Worm (Caenorhabditis elegans) whole organism, L4 larva: ENCODE data around the gene srh-120.

Experiments
- D1046.2 ChIP-seq: fragments of 200-800 bp; sonication (Bioruptor generic); IDR thresholded peaks from 2 replicates; pipeline ENCODE4 v1.3.6; 2022; ENCODE audit warnings: missing genetic modification characterization, missing compliant biosample characterization
- F10B5.3 ChIP-seq: sonication (generic microtip); optimal IDR thresholded peaks from 2 replicates; lab custom pipeline; 2016; ENCODE audit warnings: mild to moderate bottlenecking, missing genetic modification characterization, missing compliant biosample characterization
- F37D6.2 ChIP-seq: sonication (generic microtip); optimal IDR thresholded peaks from 2 replicates; lab custom pipeline; 2016; ENCODE audit warnings: mild to moderate bottlenecking, missing genetic modification characterization, missing compliant biosample characterization
- F44E2.7 ChIP-seq: fragments of 200-800 bp; sonication (Bioruptor generic); IDR thresholded peaks from 2 replicates; pipeline ENCODE4 v2.1.2; 2022; ENCODE audit warnings: missing genetic modification characterization, missing compliant biosample characterization
- T26A8.4 ChIP-seq: fragments of 200-800 bp; sonication (Bioruptor generic); IDR thresholded peaks from 2 replicates; pipeline ENCODE4 v1.3.6; 2022; ENCODE audit warnings: missing genetic modification characterization, missing compliant biosample characterization
- Y5F2A.4 ChIP-seq: fragments of 200-800 bp; sonication (Bioruptor generic); optimal IDR thresholded peaks from 2 replicates; lab custom pipeline; 2018; ENCODE audit warnings: mild to moderate bottlenecking, missing genetic modification characterization, missing compliant biosample characterization
- Y75B8A.6 ChIP-seq: fragments of 200-800 bp; sonication (Bioruptor generic); IDR thresholded peaks from 2 replicates; pipeline ENCODE4 v1.3.6; 2022; ENCODE audit warnings: missing genetic modification reagents, missing genetic modification characterization, missing compliant biosample characterization
- ZK337.2 ChIP-seq: fragments of 200-800 bp; sonication (Bioruptor generic); IDR thresholded peaks from 2 replicates; pipeline ENCODE4 v1.3.6; 2022; ENCODE audit warnings: missing genetic modification reagents, missing genetic modification characterization, missing compliant biosample characterization
- ZK546.5 ChIP-seq, 2 experiments: sonication (generic microtip); optimal IDR thresholded peaks; 2 replicates each; lab custom pipeline; 2017; ENCODE audit warnings: missing biosample characterization in 2 of 2, missing genetic modification characterization in 2 of 2
- aha-1 ChIP-seq: fragments of 150-350 bp; peaks from one replicate; lab custom pipeline; 2014; ENCODE audit warnings: missing biosample characterization, missing genetic modification characterization
- ceh-32 ChIP-seq: sonication (generic microtip); optimal IDR thresholded peaks from 2 replicates; lab custom pipeline; 2016; ENCODE audit warnings: mild to moderate bottlenecking, missing genetic modification characterization, missing compliant biosample characterization; ENCODE audit not compliant: poor library complexity
- daf-16 ChIP-seq, 3 experiments: sonication (generic microtip); optimal IDR thresholded peaks; 2 replicates each; lab custom pipeline; 2016 to 2017; ENCODE audit warnings: missing genetic modification characterization in 3 of 3, missing genetic modification reagents in 3 of 3, mild to moderate bottlenecking in 2 of 3, missing compliant biosample characterization in 2 of 3, missing biosample characterization in 1 of 3, moderate library complexity in 1 of 3
- dmd-6 ChIP-seq: fragments of 200-800 bp; sonication (Bioruptor generic); IDR thresholded peaks from 2 replicates; pipeline ENCODE4 v1.3.6; 2022; ENCODE audit warnings: missing genetic modification reagents, missing genetic modification characterization, missing compliant biosample characterization
- dpl-1 ChIP-seq: fragments of 150-350 bp; optimal IDR thresholded peaks from 2 replicates; lab custom pipeline; 2014; ENCODE audit warnings: missing biosample characterization, missing genetic modification reagents, missing genetic modification characterization
- duxl-1 ChIP-seq: sonication (generic microtip); optimal IDR thresholded peaks from 2 replicates; lab custom pipeline; 2016; ENCODE audit warnings: mild to moderate bottlenecking, missing genetic modification characterization, moderate library complexity, missing compliant biosample characterization; ENCODE audit not compliant: poor library complexity
- dve-1 ChIP-seq: sonication (generic microtip); optimal IDR thresholded peaks from 2 replicates; lab custom pipeline; 2017; ENCODE audit warnings: antibody characterized with exemption, mild to moderate bottlenecking, missing genetic modification characterization, missing compliant biosample characterization; ENCODE audit not compliant: insufficient read depth
- fkh-10 ChIP-seq: fragments of 150-350 bp; optimal IDR thresholded peaks from 2 replicates; lab custom pipeline; 2014; ENCODE audit warnings: missing biosample characterization, missing genetic modification reagents, missing genetic modification characterization
- hif-1 ChIP-seq, 2 experiments: sonication (generic microtip); optimal IDR thresholded peaks; 2 replicates each; lab custom pipeline; 2016 to 2017; ENCODE audit warnings: missing compliant biosample characterization in 2 of 2, missing genetic modification characterization in 2 of 2, missing genetic modification reagents in 2 of 2, missing genotype in 2 of 2, mild to moderate bottlenecking in 1 of 2
- jun-1 ChIP-seq: fragments of 150-350 bp; optimal IDR thresholded peaks from 2 replicates; lab custom pipeline; 2014; ENCODE audit warnings: missing biosample characterization, missing genetic modification reagents, missing genetic modification characterization
- lim-7 ChIP-seq: fragments of 200-800 bp; sonication (Bioruptor generic); IDR thresholded peaks from 2 replicates; pipeline ENCODE4 v1.3.6; 2022; ENCODE audit warnings: missing genetic modification characterization, missing compliant biosample characterization
- lin-1 ChIP-seq: fragments of 200-800 bp; sonication (Bioruptor generic); IDR thresholded peaks from 2 replicates; pipeline ENCODE4 v1.3.6; 2022; ENCODE audit warnings: missing genetic modification reagents, missing genetic modification characterization, missing compliant biosample characterization
- lin-13 ChIP-seq: fragments of 150-350 bp; optimal IDR thresholded peaks from 2 replicates; lab custom pipeline; 2014; ENCODE audit warnings: missing biosample characterization, missing genetic modification reagents, missing genetic modification characterization
- lin-15B ChIP-seq: fragments of 150-350 bp; sonication (generic microtip); optimal IDR thresholded peaks from 3 replicates; lab custom pipeline; 2014; ENCODE audit warnings: missing biosample characterization, missing genetic modification characterization
- lin-38 ChIP-seq: fragments of 200-800 bp; sonication (Bioruptor generic); IDR thresholded peaks from 2 replicates; pipeline ENCODE4 v1.3.6; 2022; ENCODE audit warnings: missing genetic modification reagents, missing genetic modification characterization, missing compliant biosample characterization
- lsy-2 ChIP-seq, 2 experiments: fragments of 150-350 bp in 1 of 2; sonication (generic microtip) in 1 of 2; optimal IDR thresholded peaks; 2 replicates each; lab custom pipeline; 2014 to 2017; ENCODE audit warnings: missing biosample characterization in 2 of 2, missing genetic modification characterization in 2 of 2
- mep-1 ChIP-seq: fragments of 150-350 bp; sonication (generic microtip); optimal IDR thresholded peaks from 3 replicates; lab custom pipeline; 2014; ENCODE audit warnings: missing biosample characterization, missing genetic modification characterization
- mxl-2 ChIP-seq: fragments of 200-800 bp; sonication (Bioruptor generic); conservative IDR thresholded peaks from 2 replicates; pipeline ENCODE4 v1.3.6; 2022; ENCODE audit warnings: missing genetic modification reagents, missing genetic modification characterization, missing compliant biosample characterization
- nhr-10 ChIP-seq: fragments of 150-350 bp; optimal IDR thresholded peaks from 2 replicates; lab custom pipeline; 2014; ENCODE audit warnings: missing biosample characterization, missing genetic modification characterization
- nhr-102 ChIP-seq: sonication (generic microtip); optimal IDR thresholded peaks from 2 replicates; lab custom pipeline; 2016; ENCODE audit warnings: mild to moderate bottlenecking, missing genetic modification characterization, moderate library complexity, missing compliant biosample characterization
- nhr-28 ChIP-seq: fragments of 150-350 bp; optimal IDR thresholded peaks from 2 replicates; lab custom pipeline; 2014; ENCODE audit warnings: missing biosample characterization, missing genetic modification characterization
- nhr-48 ChIP-seq: sonication (generic microtip); optimal IDR thresholded peaks from 2 replicates; lab custom pipeline; 2016; ENCODE audit warnings: mild to moderate bottlenecking, missing genetic modification characterization, missing compliant biosample characterization
- nhr-76 ChIP-seq: fragments of 150-350 bp; optimal IDR thresholded peaks from 2 replicates; lab custom pipeline; 2014; ENCODE audit warnings: missing biosample characterization, missing genetic modification characterization
- nhr-77 ChIP-seq: fragments of 150-350 bp; optimal IDR thresholded peaks from 2 replicates; lab custom pipeline; 2014; ENCODE audit warnings: missing biosample characterization, missing genetic modification characterization
- pha-4 ChIP-seq, 2 experiments: fragments of 150-350 bp in 1 of 2; fragments of 200-800 bp in 1 of 2; sonication (Bioruptor generic) in 1 of 2; IDR thresholded peaks in 1 of 2; optimal IDR thresholded peaks in 1 of 2; 2 replicates each; pipeline versions ENCODE4 v1.3.6 to Lab custom; 2014 to 2022; ENCODE audit warnings: missing genetic modification characterization in 2 of 2, missing genetic modification reagents in 2 of 2, missing biosample characterization in 1 of 2, missing compliant biosample characterization in 1 of 2
- php-3 ChIP-seq: fragments of 200-800 bp; sonication (Bioruptor generic); IDR thresholded peaks from 2 replicates; pipeline ENCODE4 v1.3.6; 2022; ENCODE audit warnings: missing genetic modification reagents, missing genetic modification characterization, missing compliant biosample characterization
- pqm-1 ChIP-seq: sonication (generic microtip); optimal IDR thresholded peaks from 2 replicates; lab custom pipeline; 2017; ENCODE audit warnings: missing biosample characterization, missing genetic modification characterization
- sdz-12 ChIP-seq: fragments of 200-800 bp; sonication (Bioruptor generic); optimal IDR thresholded peaks from 2 replicates; lab custom pipeline; 2018; ENCODE audit warnings: mild to moderate bottlenecking, missing genetic modification characterization, missing compliant biosample characterization
- spr-3 ChIP-seq: fragments of 200-800 bp; sonication (Bioruptor generic); optimal IDR thresholded peaks from 2 replicates; lab custom pipeline; 2018; ENCODE audit warnings: mild to moderate bottlenecking, missing genetic modification characterization, missing compliant biosample characterization
- unc-130 ChIP-seq: sonication (generic microtip); optimal IDR thresholded peaks from 2 replicates; lab custom pipeline; 2016; ENCODE audit warnings: missing genetic modification reagents, missing genetic modification characterization, missing compliant biosample characterization
- unc-39 ChIP-seq: sonication (generic microtip); optimal IDR thresholded peaks from 2 replicates; lab custom pipeline; 2017; ENCODE audit warnings: missing biosample characterization, missing genetic modification characterization
- zip-11 ChIP-seq: fragments of 200-800 bp; sonication (Bioruptor generic); IDR thresholded peaks from 2 replicates; pipeline ENCODE4 v1.3.6; 2022; ENCODE audit warnings: missing genetic modification characterization, missing compliant biosample characterization
- zip-2 ChIP-seq: fragments of 150-350 bp; optimal IDR thresholded peaks from 2 replicates; lab custom pipeline; 2014; ENCODE audit warnings: missing biosample characterization, missing genetic modification characterization
- ztf-7 ChIP-seq: fragments of 150-350 bp; optimal IDR thresholded peaks from 2 replicates; lab custom pipeline; 2014; ENCODE audit warnings: missing biosample characterization, missing genetic modification characterization

The srh-120 gene

DNA sequence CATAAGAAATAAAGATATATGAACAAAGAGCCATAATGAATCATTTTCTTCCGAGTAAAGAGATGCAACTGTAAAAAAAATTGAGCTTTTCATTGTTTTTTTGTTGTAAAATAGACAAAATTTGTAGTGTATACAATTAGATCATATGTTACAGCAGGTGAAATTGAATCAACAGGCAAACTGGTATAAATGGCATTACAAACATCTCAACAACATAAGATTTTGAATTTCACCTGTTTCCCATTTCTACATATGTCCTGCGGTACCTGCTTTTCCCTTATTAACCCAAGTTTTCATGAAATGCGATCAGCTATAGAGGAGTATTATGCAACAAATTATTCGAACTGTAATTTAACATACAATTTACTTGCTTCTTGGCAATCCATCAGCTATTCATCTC is at the start of gene srh-120:
Gene srh-120, plus strand, starts transcription at position 301 of the 400 bp plus-strand sequence.
- TF ChIP-seq aha-1 (tag; lab: Kevin White, UChicago) (peak; percentile 6), nhr-10 (tag; lab: Kevin White, UChicago) (no peak)

DNA sequence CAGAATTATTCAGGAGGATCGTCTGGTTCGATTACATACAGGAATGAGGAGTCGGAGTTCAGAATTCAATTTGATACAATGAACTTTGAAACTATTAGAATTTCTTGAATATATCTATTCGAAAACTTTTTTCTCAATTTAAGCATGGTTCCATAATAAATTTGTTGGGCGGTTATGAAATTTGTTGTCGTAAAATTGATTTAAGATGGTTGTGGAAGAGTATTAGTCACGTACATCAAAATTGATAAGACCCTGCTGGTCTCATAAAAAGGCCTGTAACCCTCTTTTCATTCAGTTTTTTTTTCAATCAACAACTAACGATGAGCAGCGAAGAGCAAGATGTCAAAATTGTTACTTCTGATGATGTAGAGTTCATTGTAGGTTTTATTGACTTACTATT is 47.9 kb upstream of the srh-120 start, which contains the start of gene skr-5:
Gene skr-5, plus strand, starts transcription at position 301 of the 400 bp plus-strand sequence.
- TF ChIP-seq ZK337.2 (GFP tag; lab: Robert Waterston, UW) (no peak), F10B5.3 (no peak), daf-16 (GFP tag; optimal IDR thresholded peaks at IDR 0.05; lab: Kevin White, UChicago) (no peak), daf-16 (tag; optimal IDR thresholded peaks at IDR 0.05; lab: Kevin White, UChicago) (peak; percentile 74), ztf-7 (no peak), sdz-12 (GFP tag; lab: Kevin White, UChicago) (no peak), pqm-1 (tag; lab: Kevin White, UChicago) (peak; percentile 45)

DNA sequence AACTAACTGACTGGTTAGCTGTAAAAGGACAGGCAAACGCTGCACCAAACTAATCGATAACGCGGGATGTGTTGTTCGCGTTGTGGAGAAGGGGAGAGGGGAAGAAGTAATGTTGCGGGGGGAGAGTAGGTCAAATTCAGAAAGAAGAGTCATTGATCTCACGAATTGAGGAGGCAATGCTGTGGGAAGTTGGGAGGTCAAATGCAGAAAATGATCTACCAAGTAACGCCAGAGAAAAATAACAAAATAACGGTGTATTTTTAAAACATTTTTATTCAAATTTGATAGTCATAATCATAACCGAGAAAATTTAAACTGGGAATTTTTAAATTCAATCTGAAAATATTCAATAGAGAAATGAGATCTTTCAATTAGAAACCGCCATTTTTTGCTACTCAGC is 45.4 kb upstream of the srh-120 start, which contains the start of gene lsy-27:
Gene lsy-27, minus strand, starts transcription at position 101 of the 400 bp plus-strand sequence.
- TF ChIP-seq Y75B8A.6 (GFP tag; lab: Robert Waterston, UW) (no peak), D1046.2 (GFP tag; lab: Robert Waterston, UW) (no peak), jun-1 (tag; lab: Kevin White, UChicago) (no peak), T26A8.4 (GFP tag; lab: Robert Waterston, UW) (no peak), lin-1 (GFP tag; lab: Robert Waterston, UW) (no peak), unc-39 (no peak)
- TF ChIP-seq, all 104 proteins: peak for 0

DNA sequence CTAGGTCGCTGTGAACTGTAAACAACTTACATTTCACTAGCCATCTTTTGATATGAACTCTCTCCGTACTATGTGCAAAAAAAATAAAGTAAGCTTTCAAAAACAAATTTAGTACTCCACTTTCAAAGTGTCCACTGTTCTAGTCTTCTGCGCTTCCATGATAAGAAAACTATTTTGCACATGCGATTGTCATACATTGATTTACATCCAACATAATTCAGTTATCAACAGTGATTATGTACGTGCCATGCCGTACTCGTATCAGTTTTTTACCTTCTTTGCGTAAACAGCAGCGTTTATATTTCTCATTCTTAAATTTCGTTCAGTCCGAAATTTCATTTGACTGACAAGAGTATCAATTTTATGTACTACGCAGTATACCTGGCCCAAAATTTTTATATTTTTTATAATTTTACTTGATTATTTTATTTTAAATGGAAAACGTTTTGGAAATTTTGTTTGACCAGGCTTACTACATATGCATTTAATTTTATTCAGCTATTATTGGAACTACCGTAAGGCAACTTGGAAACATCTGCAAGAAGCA is 42.6 kb upstream of the srh-120 start, which contains the start of the genes fbxa-134 and F47H4.2:
Gene fbxa-134, minus strand, starts transcription at position 44 of the 547 bp plus-strand sequence.
Gene F47H4.2, plus strand, starts transcription at position 497 of the 547 bp plus-strand sequence.
- no peak for TF ChIP-seq daf-16 (GFP tag; optimal IDR thresholded peaks at IDR 0.05; lab: Kevin White, UChicago)
- TF ChIP-seq daf-16 (tag; optimal IDR thresholded peaks at IDR 0.05; lab: Kevin White, UChicago): peak; percentile 98
- TF ChIP-seq ztf-7: no peak
- no peak for TF ChIP-seq duxl-1 (tag; lab: Kevin White, UChicago)
- TF ChIP-seq nhr-28 (tag; lab: Kevin White, UChicago): peak; percentile 83
- no peak for TF ChIP-seq lin-38 (GFP tag; lab: Robert Waterston, UW)
- no peak for TF ChIP-seq ceh-32 (tag; lab: Kevin White, UChicago)
- TF ChIP-seq ZK337.2 (GFP tag; lab: Robert Waterston, UW): no peak
- no peak for TF ChIP-seq F37D6.2 (tag; lab: Kevin White, UChicago)
- peak; percentile 11 for TF ChIP-seq nhr-48 (tag; lab: Kevin White, UChicago)
- no peak for TF ChIP-seq dpl-1 (GFP tag; lab: Kevin White, UChicago)
- no peak for TF ChIP-seq lsy-2 (tag; optimal IDR thresholded peaks at IDR 0.05; lab: Kevin White, UChicago)
- no peak for TF ChIP-seq lin-13
- TF ChIP-seq F44E2.7 (GFP tag; lab: Robert Waterston, UW): no peak
- no peak for TF ChIP-seq jun-1 (tag; lab: Kevin White, UChicago)
- TF ChIP-seq ZK546.5 (tag; optimal IDR thresholded peaks at IDR 0.05; lab: Kevin White, UChicago): no peak
- TF ChIP-seq nhr-102 (tag; lab: Kevin White, UChicago): no peak
- TF ChIP-seq zip-2: no peak
- no peak for TF ChIP-seq Y5F2A.4 (GFP tag; lab: Kevin White, UChicago)
- TF ChIP-seq php-3 (GFP tag; lab: Robert Waterston, UW): 0 out of 2 replicates have a peak, but pooled peaks have one; percentile 8
- peak; percentile 64 for TF ChIP-seq aha-1 (tag; lab: Kevin White, UChicago)
- TF ChIP-seq lim-7 (GFP tag; lab: Robert Waterston, UW): no peak
- peak; percentile 99 for TF ChIP-seq pqm-1 (tag; lab: Kevin White, UChicago)
- no peak for TF ChIP-seq lin-15B (tag; lab: Kevin White, UChicago)
- TF ChIP-seq lin-1 (GFP tag; lab: Robert Waterston, UW): no peak
- peak; percentile 43; the same call in 1 of the 2 replicates for TF ChIP-seq dmd-6
- TF ChIP-seq nhr-77: peak; percentile 22
- no peak for TF ChIP-seq mep-1 (tag; lab: Kevin White, UChicago)
- TF ChIP-seq dve-1 (tag; lab: Kevin White, UChicago): peak; percentile 36
- no peak for TF ChIP-seq unc-130 (GFP tag; lab: Kevin White, UChicago)
- TF ChIP-seq hif-1 (tag; optimal IDR thresholded peaks at IDR 0.05; lab: Kevin White, UChicago): peak in 1 of 2 experiments; percentile 32
- no peak for TF ChIP-seq zip-11
- no peak for TF ChIP-seq nhr-76 (tag; lab: Kevin White, UChicago)
- TF ChIP-seq spr-3 (GFP tag; lab: Kevin White, UChicago): no peak
- TF ChIP-seq mxl-2 (GFP tag; lab: Robert Waterston, UW): no peak
- TF ChIP-seq fkh-10 (GFP tag; lab: Kevin White, UChicago): no peak
- TF ChIP-seq pha-4 (GFP tag; IDR thresholded peaks at IDR 0.05; lab: Robert Waterston, UW): no peak
- no peak for TF ChIP-seq pha-4 (tag; optimal IDR thresholded peaks at IDR 0.05; lab: Kevin White, UChicago)
